Worm (Caenorhabditis elegans) whole organism, young adult: Measurements from ENCODE around the gene moa-1.

Experiments used
- B0019.2 ChIP-seq: fragments of 200-800 bp; sonication (Bioruptor generic); conservative IDR thresholded peaks from 2 replicates; pipeline ENCODE4 v1.3.6; 2022; ENCODE audit warnings: missing genetic modification reagents, missing genetic modification characterization, missing compliant biosample characterization
- B0035.1 ChIP-seq: sonication (generic microtip); optimal IDR thresholded peaks from 2 replicates; lab custom pipeline; 2016; ENCODE audit warnings: missing genetic modification characterization, mild to moderate bottlenecking, missing compliant biosample characterization, missing genotype, missing genetic modification reagents
- B0336.3 ChIP-seq: fragments of 200-800 bp; sonication (Bioruptor generic); IDR thresholded peaks from 2 replicates; pipeline ENCODE4 v1.3.6; 2022; ENCODE audit warnings: missing genetic modification characterization, missing compliant biosample characterization
- D2030.7 ChIP-seq: fragments of 200-800 bp; sonication (Bioruptor generic); IDR thresholded peaks from 2 replicates; pipeline ENCODE4 v1.3.6; 2022; ENCODE audit warnings: missing genetic modification reagents, missing genetic modification characterization, missing compliant biosample characterization
- F55B11.4 ChIP-seq: sonication (generic microtip); optimal IDR thresholded peaks from 2 replicates; lab custom pipeline; 2016; ENCODE audit warnings: missing compliant biosample characterization, missing genetic modification characterization, borderline replicate concordance; ENCODE audit not compliant: insufficient read depth
- K11D2.4 ChIP-seq: fragments of 200-800 bp; sonication (Bioruptor generic); IDR thresholded peaks from 2 replicates; pipeline ENCODE4 v1.3.6; 2022; ENCODE audit warnings: missing genetic modification reagents, missing genetic modification characterization, missing compliant biosample characterization
- K12H6.12 ChIP-seq: fragments of 200-800 bp; sonication (Bioruptor generic); optimal IDR thresholded peaks from 2 replicates; lab custom pipeline; 2018; ENCODE audit warnings: mild to moderate bottlenecking, missing genetic modification characterization, missing compliant biosample characterization
- Y53G8AR.9 ChIP-seq: fragments of 200-800 bp; sonication (Bioruptor generic); conservative IDR thresholded peaks from 2 replicates; pipeline ENCODE4 v1.3.6; 2022; ENCODE audit warnings: missing genetic modification reagents, missing genetic modification characterization, missing compliant biosample characterization
- Y56A3A.18 ChIP-seq: fragments of 200-800 bp; sonication (Bioruptor generic); IDR thresholded peaks from 2 replicates; pipeline ENCODE4 v1.3.6; 2022; ENCODE audit warnings: missing genetic modification reagents, missing genetic modification characterization, missing compliant biosample characterization
- ZK185.1 ChIP-seq: sonication (generic microtip); optimal IDR thresholded peaks from 2 replicates; lab custom pipeline; 2016; ENCODE audit warnings: mild to moderate bottlenecking, missing genetic modification characterization, missing compliant biosample characterization; ENCODE audit not compliant: poor library complexity, severe bottlenecking
- atf-7 ChIP-seq: sonication (generic microtip); optimal IDR thresholded peaks from 2 replicates; lab custom pipeline; 2017; ENCODE audit warnings: mild to moderate bottlenecking, missing genetic modification characterization, missing compliant biosample characterization
- athp-1 ChIP-seq: sonication (generic microtip); optimal IDR thresholded peaks from 2 replicates; lab custom pipeline; 2017; ENCODE audit warnings: mild to moderate bottlenecking, missing genetic modification characterization, missing compliant biosample characterization
- attf-6 ChIP-seq: fragments of 200-800 bp; sonication (Bioruptor generic); IDR thresholded peaks from 2 replicates; pipeline ENCODE4 v1.3.6; 2022; ENCODE audit warnings: missing genetic modification reagents, missing genetic modification characterization, missing compliant biosample characterization
- bed-2 ChIP-seq: fragments of 200-800 bp; sonication (Bioruptor generic); IDR thresholded peaks from 2 replicates; pipeline ENCODE4 v1.3.6; 2022; ENCODE audit warnings: missing genetic modification reagents, missing genetic modification characterization, missing compliant biosample characterization
- ccch-3 ChIP-seq: fragments of 200-800 bp; sonication (Bioruptor generic); optimal IDR thresholded peaks from 2 replicates; lab custom pipeline; 2018; ENCODE audit warnings: mild to moderate bottlenecking, missing genetic modification characterization, missing compliant biosample characterization
- cebp-2 ChIP-seq: fragments of 200-800 bp; sonication (Bioruptor generic); IDR thresholded peaks from 2 replicates; pipeline ENCODE4 v1.3.6; 2022; ENCODE audit warnings: missing genetic modification characterization, missing compliant biosample characterization
- ceh-58 ChIP-seq: fragments of 200-800 bp; sonication (Bioruptor generic); IDR thresholded peaks from 2 replicates; pipeline ENCODE4 v1.3.6; 2022; ENCODE audit warnings: missing genetic modification characterization, missing compliant biosample characterization
- chd-7 ChIP-seq: sonication (generic microtip); optimal IDR thresholded peaks from 2 replicates; lab custom pipeline; 2016; ENCODE audit warnings: mild to moderate bottlenecking, missing genetic modification characterization, moderate library complexity, missing compliant biosample characterization
- dpl-1 ChIP-seq: fragments of 150-350 bp; optimal IDR thresholded peaks from 2 replicates; lab custom pipeline; 2014; ENCODE audit warnings: missing biosample characterization, missing genetic modification reagents, missing genetic modification characterization
- efl-1 ChIP-seq: fragments of 150-350 bp; optimal IDR thresholded peaks from 2 replicates; lab custom pipeline; 2014; ENCODE audit warnings: missing biosample characterization, missing genetic modification reagents, missing genetic modification characterization
- hlh-26 ChIP-seq: fragments of 200-800 bp; sonication (Bioruptor generic); conservative IDR thresholded peaks from 2 replicates; pipeline ENCODE4 v1.3.6; 2022; ENCODE audit warnings: missing genetic modification reagents, missing genetic modification characterization, missing compliant biosample characterization
- hmg-1.2 ChIP-seq: fragments of 200-800 bp; sonication (Bioruptor generic); IDR thresholded peaks from 2 replicates; pipeline ENCODE4 v1.3.6; 2022; ENCODE audit warnings: missing genetic modification reagents, missing genetic modification characterization, missing compliant biosample characterization
- hrde-1 ChIP-seq: sonication (generic microtip); optimal IDR thresholded peaks from 2 replicates; lab custom pipeline; 2016; ENCODE audit warnings: missing genetic modification characterization, mild to moderate bottlenecking, missing compliant biosample characterization, moderate library complexity, missing genotype, missing genetic modification reagents, borderline replicate concordance
- let-607 ChIP-seq, 2 experiments: fragments of 200-800 bp in 1 of 2; sonication (Bioruptor generic) in 1 of 2; sonication (generic microtip) in 1 of 2; optimal IDR thresholded peaks; 2 replicates each; lab custom pipeline; 2016 to 2018; ENCODE audit warnings: mild to moderate bottlenecking in 2 of 2, missing compliant biosample characterization in 2 of 2, missing genetic modification characterization in 2 of 2, moderate library complexity in 2 of 2, missing genotype in 1 of 2
- lin-40 ChIP-seq: sonication (generic microtip); optimal IDR thresholded peaks from 2 replicates; lab custom pipeline; 2016; ENCODE audit warnings: missing genetic modification characterization, mild to moderate bottlenecking, missing compliant biosample characterization, missing genotype, missing genetic modification reagents
- lir-1 ChIP-seq: fragments of 200-800 bp; sonication (Bioruptor generic); conservative IDR thresholded peaks from 2 replicates; pipeline ENCODE4 v1.3.6; 2022; ENCODE audit warnings: missing genetic modification reagents, missing genetic modification characterization, missing compliant biosample characterization
- lsy-27 ChIP-seq: sonication (generic microtip); optimal IDR thresholded peaks from 2 replicates; lab custom pipeline; 2017; ENCODE audit warnings: missing genetic modification characterization, mild to moderate bottlenecking, missing compliant biosample characterization, antibody characterized with exemption, missing genotype, borderline replicate concordance; ENCODE audit not compliant: insufficient read depth
- madf-10 ChIP-seq: sonication (generic microtip); optimal IDR thresholded peaks from 2 replicates; lab custom pipeline; 2016; ENCODE audit warnings: mild to moderate bottlenecking, missing genetic modification characterization, missing compliant biosample characterization
- madf-8 ChIP-seq: fragments of 200-800 bp; sonication (Bioruptor generic); conservative IDR thresholded peaks from 2 replicates; pipeline ENCODE4 v1.3.6; 2022; ENCODE audit warnings: missing genetic modification reagents, missing genetic modification characterization, missing compliant biosample characterization
- mes-4 ChIP-seq: sonication (generic microtip); optimal IDR thresholded peaks from 2 replicates; lab custom pipeline; 2016; ENCODE audit warnings: missing genotype, missing genetic modification characterization, missing compliant biosample characterization
- mxl-1 ChIP-seq: sonication (generic microtip); optimal IDR thresholded peaks from 2 replicates; lab custom pipeline; 2016; ENCODE audit warnings: missing genetic modification characterization, missing compliant biosample characterization
- nfya-1 ChIP-seq: sonication (generic microtip); optimal IDR thresholded peaks from 2 replicates; lab custom pipeline; 2017; ENCODE audit warnings: antibody characterized with exemption, missing compliant biosample characterization, missing genetic modification characterization, borderline replicate concordance; ENCODE audit not compliant: insufficient read depth
- nfya-2 ChIP-seq: fragments of 200-800 bp; sonication (Bioruptor generic); IDR thresholded peaks from 2 replicates; pipeline ENCODE4 v1.3.6; 2022; ENCODE audit warnings: missing genetic modification reagents, missing genetic modification characterization, missing compliant biosample characterization
- nhr-179 ChIP-seq: sonication (generic microtip); optimal IDR thresholded peaks from 2 replicates; lab custom pipeline; 2016; ENCODE audit warnings: mild to moderate bottlenecking, missing genetic modification characterization, missing compliant biosample characterization
- nhr-27 ChIP-seq: fragments of 200-800 bp; sonication (Bioruptor generic); optimal IDR thresholded peaks from 2 replicates; lab custom pipeline; 2018; ENCODE audit warnings: mild to moderate bottlenecking, missing genetic modification characterization, moderate library complexity, missing compliant biosample characterization
- nhr-80 ChIP-seq: sonication (generic microtip); optimal IDR thresholded peaks from 2 replicates; lab custom pipeline; 2016; ENCODE audit warnings: missing genetic modification characterization, missing compliant biosample characterization
- rpc-1 ChIP-seq, 2 experiments: fragments of 150-350 bp in 1 of 2; sonication (generic microtip) in 1 of 2; optimal IDR thresholded peaks; 2 replicates each; lab custom pipeline; 2014 to 2018; ENCODE audit warnings: missing biosample characterization in 1 of 2, missing genetic modification characterization in 1 of 2, missing genetic modification reagents in 1 of 2, missing genotype in 1 of 2
- snpc-1.3 ChIP-seq: sonication (generic microtip); optimal IDR thresholded peaks from 2 replicates; lab custom pipeline; 2017; ENCODE audit warnings: missing genetic modification characterization, mild to moderate bottlenecking, missing compliant biosample characterization, antibody characterized with exemption, moderate library complexity, missing genotype, missing genetic modification reagents; ENCODE audit not compliant: insufficient read depth
- snpc-4 ChIP-seq, 5 experiments: fragments of 150-350 bp in 1 of 5; sonication (generic microtip) in 4 of 5; optimal IDR thresholded peaks; 2 replicates each; lab custom pipeline; 2014 to 2018; ENCODE audit warnings: missing genetic modification characterization in 5 of 5, missing biosample characterization in 3 of 5, antibody characterized with exemption in 2 of 5, mild to moderate bottlenecking in 2 of 5, missing compliant biosample characterization in 2 of 5, missing genotype in 2 of 5, moderate library complexity in 2 of 5, missing genetic modification reagents in 1 of 5
- unc-130 ChIP-seq: sonication (generic microtip); optimal IDR thresholded peaks from 2 replicates; lab custom pipeline; 2016; ENCODE audit warnings: missing genetic modification reagents, missing genetic modification characterization, missing compliant biosample characterization
- unc-62 ChIP-seq: fragments of 150-350 bp; optimal IDR thresholded peaks from 2 replicates; lab custom pipeline; 2014; ENCODE audit warnings: missing biosample characterization, missing genetic modification reagents, missing genetic modification characterization
- xnd-1 ChIP-seq: sonication (generic microtip); optimal IDR thresholded peaks from 2 replicates; lab custom pipeline; 2016; ENCODE audit warnings: missing genotype, missing genetic modification reagents, missing genetic modification characterization, missing compliant biosample characterization
- zfh-2 ChIP-seq: fragments of 200-800 bp; sonication (Bioruptor generic); conservative IDR thresholded peaks from 2 replicates; pipeline ENCODE4 v1.3.6; 2022; ENCODE audit warnings: missing genetic modification reagents, missing genetic modification characterization, missing compliant biosample characterization
- ztf-22 ChIP-seq: fragments of 200-800 bp; sonication (Bioruptor generic); optimal IDR thresholded peaks from 2 replicates; lab custom pipeline; 2018; ENCODE audit warnings: mild to moderate bottlenecking, missing genetic modification characterization, moderate library complexity, missing compliant biosample characterization
- ztf-3 ChIP-seq: fragments of 200-800 bp; sonication (Bioruptor generic); optimal IDR thresholded peaks from 2 replicates; lab custom pipeline; 2018; ENCODE audit warnings: mild to moderate bottlenecking, missing genetic modification characterization, missing compliant biosample characterization

moa-1 gene

DNA sequence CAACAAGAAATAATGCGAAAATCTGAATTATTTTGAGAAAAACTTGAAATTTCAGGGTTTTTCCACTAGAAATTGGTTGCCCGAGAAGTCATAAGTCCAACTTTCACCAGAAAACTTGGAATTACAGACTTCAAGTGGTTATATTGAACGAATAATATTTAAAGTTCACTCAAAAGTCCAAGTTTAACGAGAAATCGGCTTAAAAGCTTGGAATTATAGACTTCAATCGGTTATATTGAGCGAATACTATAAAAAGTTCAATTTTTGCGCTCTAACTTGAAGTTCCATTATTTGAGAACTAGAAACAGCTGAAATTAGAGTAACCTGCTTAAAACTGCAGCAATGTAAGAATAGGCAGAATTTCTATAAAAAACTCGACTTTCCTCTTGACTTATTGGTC, 47.6 kb downstream of the moa-1 start:
- TF ChIP-seq K12H6.12 (no peak), unc-130 (GFP tag; lab: Kevin White, UChicago) (no peak), B0336.3 (GFP tag; lab: Robert Waterston, UW) (no peak), lsy-27 (tag; lab: Kevin White, UChicago) (no peak), nhr-80 (tag; lab: Kevin White, UChicago) (no peak), lin-40 (tag; lab: Kevin White, UChicago) (no peak), K11D2.4 (GFP tag; lab: Robert Waterston, UW) (no peak), efl-1 (GFP tag; lab: Kevin White, UChicago) (no peak)
- TF ChIP-seq, all 124 proteins: peak for 0

ce11 chrIII:1921136-1921680, 48.5 kb downstream of the moa-1 start:
- TF ChIP-seq xnd-1 (tag; lab: Kevin White, UChicago): no peak
- TF ChIP-seq let-607 (tag; optimal IDR thresholded peaks at IDR 0.05; lab: Kevin White, UChicago): peak; percentile 68 to 76
- no peak for TF ChIP-seq attf-6 (GFP tag; lab: Robert Waterston, UW)
- TF ChIP-seq ztf-22 (GFP tag; lab: Kevin White, UChicago): peak; percentile 100
- TF ChIP-seq mes-4 (tag; lab: Kevin White, UChicago): no peak
- TF ChIP-seq D2030.7: no peak
- no peak for TF ChIP-seq nfya-2 (GFP tag; lab: Robert Waterston, UW)
- peak; percentile 20 for TF ChIP-seq snpc-1.3 (tag; lab: Kevin White, UChicago)
- no peak for TF ChIP-seq rpc-1 (optimal IDR thresholded peaks at IDR 0.05; lab: Kevin White, UChicago)
- TF ChIP-seq rpc-1 (tag; optimal IDR thresholded peaks at IDR 0.05; lab: Kevin White, UChicago): no peak
- TF ChIP-seq ztf-3 (GFP tag; lab: Kevin White, UChicago): peak; percentile 93
- TF ChIP-seq lir-1: peak; percentile 70
- no peak for TF ChIP-seq cebp-2 (GFP tag; lab: Robert Waterston, UW)
- peak; percentile 37 for TF ChIP-seq nhr-27 (tag; lab: Kevin White, UChicago)
- TF ChIP-seq B0035.1: peak; percentile 79
- no peak for TF ChIP-seq F55B11.4 (tag; lab: Kevin White, UChicago)
- TF ChIP-seq ceh-58 (GFP tag; lab: Robert Waterston, UW): no peak
- TF ChIP-seq nhr-179: no peak
- TF ChIP-seq unc-62 (GFP tag; lab: Kevin White, UChicago): peak; percentile 46
- no peak for TF ChIP-seq unc-130 (GFP tag; lab: Kevin White, UChicago)
- no peak for TF ChIP-seq madf-8
- TF ChIP-seq snpc-4 (GFP tag; optimal IDR thresholded peaks at IDR 0.05; lab: Kevin White, UChicago): peak; percentile 75
- TF ChIP-seq snpc-4 (tag; optimal IDR thresholded peaks at IDR 0.05; lab: Kevin White, UChicago): peak in 3 of 4 experiments; percentile 65 to 78 (median 74)
- peak; percentile 93 for TF ChIP-seq madf-10 (tag; lab: Kevin White, UChicago)
- TF ChIP-seq chd-7 (tag; lab: Kevin White, UChicago): peak; percentile 98
- TF ChIP-seq zfh-2 (GFP tag; lab: Robert Waterston, UW): peak; percentile 100
- no peak for TF ChIP-seq nfya-1
- no peak for TF ChIP-seq bed-2 (GFP tag; lab: Robert Waterston, UW)
- TF ChIP-seq Y56A3A.18 (GFP tag; lab: Robert Waterston, UW): no peak
- no peak for TF ChIP-seq athp-1 (tag; lab: Kevin White, UChicago)
- TF ChIP-seq ccch-3 (GFP tag; lab: Kevin White, UChicago): no peak
- peak; percentile 98 for TF ChIP-seq atf-7
- no peak for TF ChIP-seq B0019.2 (GFP tag; lab: Robert Waterston, UW)
- no peak for TF ChIP-seq hrde-1
- no peak for TF ChIP-seq dpl-1 (GFP tag; lab: Kevin White, UChicago)
- TF ChIP-seq mxl-1: no peak
- peak; percentile 79 for TF ChIP-seq hmg-1.2 (GFP tag; lab: Robert Waterston, UW)
- TF ChIP-seq ZK185.1 (tag; lab: Kevin White, UChicago): no peak
- TF ChIP-seq hlh-26 (GFP tag; lab: Robert Waterston, UW): no peak
- TF ChIP-seq Y53G8AR.9 (GFP tag; lab: Robert Waterston, UW): peak; percentile 47; the same call in 1 of the 2 replicates
